Worm (Caenorhabditis elegans): ENCODE data around the gene F58G1.7.

Gene F58G1.7

ce11 chrII:12918960-12919553 lies 29.0 kb downstream of the F58G1.7 start, which contains the start of the genes F58G1.2 and wago-4 (continued):
- TF ChIP-seq ztf-28 (GFP tag; IDR thresholded peaks at IDR 0.05) = 0 out of 2 replicates have a peak, but pooled peaks have one; percentile 70
- no peak for TF ChIP-seq zfh-2 (GFP tag; conservative IDR thresholded peaks at IDR 0.05)
- peak; percentile 37; the same call in 1 of the 2 replicates for TF ChIP-seq hmg-1.2 (GFP tag; IDR thresholded peaks at IDR 0.05)
- TF ChIP-seq ztf-22 (GFP tag; optimal IDR thresholded peaks at IDR 0.05) = no peak
- peak; percentile 43 for TF ChIP-seq tlf-1 (GFP tag; optimal IDR thresholded peaks at IDR 0.05)
- TF ChIP-seq madf-8 (GFP tag; conservative IDR thresholded peaks at IDR 0.05) = peak; percentile 83
- TF ChIP-seq ceh-100 (GFP tag; IDR thresholded peaks at IDR 0.05) = 0 out of 2 replicates have a peak, but pooled peaks have one; percentile 13
- no peak for TF ChIP-seq K12H6.12 (tag; optimal IDR thresholded peaks at IDR 0.05)

DNA sequence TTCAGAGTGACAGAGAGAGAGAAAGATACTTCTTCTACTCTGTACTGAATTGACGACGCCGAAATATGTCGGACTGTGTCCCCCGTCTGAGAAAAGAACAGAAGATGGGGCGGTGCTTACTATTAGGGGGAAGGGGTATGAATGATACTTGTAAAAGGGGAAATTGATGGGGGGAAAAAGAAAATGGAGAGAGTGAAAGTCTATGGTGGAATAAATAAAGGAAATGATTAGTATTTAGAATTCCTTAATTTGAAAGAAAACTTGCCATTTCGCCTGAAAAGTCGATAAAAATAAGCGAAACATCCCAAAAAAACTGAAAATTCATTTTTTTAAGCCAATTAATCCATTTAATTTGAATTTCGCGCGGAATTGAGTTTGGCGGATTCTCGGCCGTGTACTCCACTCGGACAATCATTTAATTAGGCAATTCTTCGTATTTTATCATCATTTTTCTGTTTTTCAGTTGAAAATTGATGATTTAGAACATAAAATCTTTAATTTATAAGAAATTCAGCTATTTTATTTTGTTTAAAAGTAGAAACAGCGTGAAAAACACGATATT lies 33.5 kb downstream of the F58G1.7 start, which contains the start of gene F35C5.12:
F35C5.12 (minus strand) TSS at position 51 of the 562 bp plus-strand sequence.
- TF ChIP-seq efl-1 (GFP tag; optimal IDR thresholded peaks at IDR 0.05) = peak; percentile 65
- TF ChIP-seq zfh-2 (GFP tag; conservative IDR thresholded peaks at IDR 0.05) = no peak
- TF ChIP-seq madf-6 (GFP tag; IDR thresholded peaks at IDR 0.05) = peak; percentile 53
- no peak for TF ChIP-seq lin-26 (GFP tag; IDR thresholded peaks at IDR 0.05)
- TF ChIP-seq snpc-1.1 (tag; optimal IDR thresholded peaks at IDR 0.05; ENCODE audit: insufficient read depth) = peak; percentile 21
- no peak for TF ChIP-seq ztf-28 (GFP tag; IDR thresholded peaks at IDR 0.05)
- TF ChIP-seq dpl-1 (GFP tag; optimal IDR thresholded peaks at IDR 0.05) = peak; percentile 70
- TF ChIP-seq snpc-3.4 (tag; optimal IDR thresholded peaks at IDR 0.05) = peak; percentile 4
- peak; percentile 63 for TF ChIP-seq attf-3 (GFP tag; conservative IDR thresholded peaks at IDR 0.05)
- no peak for TF ChIP-seq sdz-38 (tag; optimal IDR thresholded peaks at IDR 0.05)
- TF ChIP-seq B0261.1 (tag; optimal IDR thresholded peaks at IDR 0.05) = no peak
- TF ChIP-seq D2030.7 (GFP tag; IDR thresholded peaks at IDR 0.05) = peak; percentile 56
- TF ChIP-seq K12H6.12 (tag; optimal IDR thresholded peaks at IDR 0.05) = no peak
- TF ChIP-seq C17E4.6 (GFP tag; IDR thresholded peaks at IDR 0.05) = no peak
- no peak for TF ChIP-seq hlh-12 (tag; optimal IDR thresholded peaks at IDR 0.05)
- TF ChIP-seq ekl-4 (GFP tag; IDR thresholded peaks at IDR 0.05) = no peak
- TF ChIP-seq lin-35 (GFP tag; optimal IDR thresholded peaks at IDR 0.05) = peak in 1 of 3 experiments; percentile 63
- peak; percentile 13 for TF ChIP-seq him-1 (tag; optimal IDR thresholded peaks at IDR 0.05)
- peak; percentile 86 for TF ChIP-seq lin-54 (GFP tag; optimal IDR thresholded peaks at IDR 0.05)
- TF ChIP-seq xnd-1 (tag; optimal IDR thresholded peaks at IDR 0.05) = peak; percentile 5
- TF ChIP-seq F33H1.4 (GFP tag; IDR thresholded peaks at IDR 0.05) = peak; percentile 52
- peak; percentile 10 for TF ChIP-seq unc-130 (GFP tag; optimal IDR thresholded peaks at IDR 0.05)
- peak; percentile 61; the same call in 1 of the 2 replicates for TF ChIP-seq mcd-1 (GFP tag; IDR thresholded peaks at IDR 0.05)
- no peak for TF ChIP-seq F52B5.7 (tag; optimal IDR thresholded peaks at IDR 0.05)

ce11 chrII:12908779-12909178 lies 39.3 kb downstream of the F58G1.7 start, which contains the start of gene ddn-2:
Gene ddn-2, plus strand, starts transcription at chrII:12909079.
- TF ChIP-seq athp-1 (tag; optimal IDR thresholded peaks at IDR 0.05) (no peak), ztf-25 (GFP tag; IDR thresholded peaks at IDR 0.05) (no peak), rpc-1 (optimal IDR thresholded peaks at IDR 0.05) (no peak), rpc-1 (tag; optimal IDR thresholded peaks at IDR 0.05) (no peak), mcd-1 (GFP tag; IDR thresholded peaks at IDR 0.05) (no peak), tbp1 (GFP tag; optimal IDR thresholded peaks at IDR 0.05) (no peak), madf-8 (GFP tag; conservative IDR thresholded peaks at IDR 0.05) (no peak), mel-28 (tag; optimal IDR thresholded peaks at IDR 0.05; ENCODE audit: borderline replicate concordance) (no peak), Y53F4B.3 (GFP tag; IDR thresholded peaks at IDR 0.05) (no peak), lin-54 (GFP tag; optimal IDR thresholded peaks at IDR 0.05) (no peak), him-1 (tag; optimal IDR thresholded peaks at IDR 0.05) (no peak), ceh-58 (GFP tag; IDR thresholded peaks at IDR 0.05) (no peak)

Measured in whole organism, young adult.